Worm (Caenorhabditis elegans) whole organism, L1 larva: Measurements from ENCODE around the gene lury-1.

Source experiments
- aha-1 ChIP-seq: fragments of 150-350 bp; optimal IDR thresholded peaks from 2 replicates; lab custom pipeline; 2014; ENCODE audit warnings: missing biosample characterization, missing genetic modification characterization
- pag-3 ChIP-seq: sonication (generic microtip); optimal IDR thresholded peaks from 2 replicates; lab custom pipeline; 2017; ENCODE audit warnings: missing genetic modification characterization, mild to moderate bottlenecking, missing compliant biosample characterization, antibody characterized with exemption, borderline replicate concordance; ENCODE audit not compliant: insufficient read depth
- ztf-4 ChIP-seq: fragments of 150-350 bp; optimal IDR thresholded peaks from 2 replicates; lab custom pipeline; 2014; ENCODE audit warnings: missing biosample characterization, missing genetic modification characterization

- no peak for TF ChIP-seq pag-3
- no peak for TF ChIP-seq aha-1
- no peak for TF ChIP-seq ztf-4 (tag; lab: Kevin White, UChicago)
Observed at ce11 chrIII:12198135-12198534, 11.9 kb downstream of the lury-1 start.
